In genomic region chr3L:18008747-18009383, dm6 we compare ENCODE assay signal across 1 fruit fly cellular context.
TF ChIP-seq lines count a peak whose summit lies in the region.

No protein-coding gene starts in this region.

TF ChIP-seq in whole organism, embryonic, 481 proteins besides CTCF, POLR2A, EP300 and RAD21 (continued from another document):
- TF ChIP-seq cas (GFP tag; IDR thresholded peaks at IDR 0.05; lab: Robert Waterston, UW) (no peak), CG6272 (GFP tag; IDR thresholded peaks at IDR 0.05; lab: Robert Waterston, UW) (no peak), CG11247 (GFP tag; IDR thresholded peaks at IDR 0.05; lab: Robert Waterston, UW) (no peak), nau (GFP tag; optimal IDR thresholded peaks at IDR 0.05; lab: Kevin White, UChicago) (peak; percentile 21), scrt (GFP tag; optimal IDR thresholded peaks at IDR 0.05; lab: Kevin White, UChicago) (no peak), usp (GFP tag; optimal IDR thresholded peaks at IDR 0.05; lab: Kevin White, UChicago) (no peak), CG4424 (GFP tag; optimal IDR thresholded peaks at IDR 0.05; lab: Kevin White, UChicago) (peak; percentile 86), CG12219 (GFP tag; optimal IDR thresholded peaks at IDR 0.05; lab: Kevin White, UChicago) (peak; percentile 77), sisA (GFP tag; IDR thresholded peaks at IDR 0.05; lab: Robert Waterston, UW) (peak; percentile 64), hth (optimal IDR thresholded peaks at IDR 0.05; lab: Kevin White, UChicago) (no peak), inv (GFP tag; IDR thresholded peaks at IDR 0.05; lab: Robert Waterston, UW; ENCODE audit: partially characterized antibody) (no peak), CG18599 (GFP tag; optimal IDR thresholded peaks at IDR 0.05; lab: Kevin White, UChicago) (peak; percentile 33), otp (GFP tag; IDR thresholded peaks at IDR 0.05; lab: Robert Waterston, UW) (peak; percentile 85), Neu2 (GFP tag; optimal IDR thresholded peaks at IDR 0.05; lab: Kevin White, UChicago; ENCODE audit: borderline replicate concordance) (no peak), CG9609 (GFP tag; optimal IDR thresholded peaks at IDR 0.05; lab: Kevin White, UChicago) (peak; percentile 65), CG42726 (GFP tag; IDR thresholded peaks at IDR 0.05; lab: Robert Waterston, UW; ENCODE audit: partially characterized antibody) (no peak), nerfin-2 (GFP tag; IDR thresholded peaks at IDR 0.05; lab: Robert Waterston, UW; ENCODE audit: partially characterized antibody) (no peak), CG7963 (GFP tag; IDR thresholded peaks at IDR 0.05; lab: Robert Waterston, UW; ENCODE audit: partially characterized antibody) (no peak), esg (GFP tag; conservative IDR thresholded peaks at IDR 0.05; lab: Robert Waterston, UW) (peak; percentile 48), sd (tag; optimal IDR thresholded peaks at IDR 0.05; lab: Kevin White, UChicago) (no peak), Kr (GFP tag; optimal IDR thresholded peaks at IDR 0.05; lab: Kevin White, UChicago) (no peak), Dp (GFP tag; optimal IDR thresholded peaks at IDR 0.05; lab: Kevin White, UChicago) (no peak), az2 (GFP tag; optimal IDR thresholded peaks at IDR 0.05; lab: Kevin White, UChicago) (peak; percentile 85), cato (GFP tag; optimal IDR thresholded peaks at IDR 0.05; lab: Kevin White, UChicago; ENCODE audit: borderline replicate concordance) (peak; percentile 65), vvl (GFP tag; IDR thresholded peaks at IDR 0.05; lab: Robert Waterston, UW) (peak; percentile 89), Scr (GFP tag; IDR thresholded peaks at IDR 0.05; lab: Robert Waterston, UW; ENCODE audit: partially characterized antibody) (no peak), Fer1 (GFP tag; optimal IDR thresholded peaks at IDR 0.05; lab: Kevin White, UChicago) (no peak), lab (GFP tag; optimal IDR thresholded peaks at IDR 0.05; lab: Kevin White, UChicago) (peak; percentile 41), B-H1 (GFP tag; IDR thresholded peaks at IDR 0.05; lab: Robert Waterston, UW) (peak; percentile 22; the same call in 1 of the 3 replicates), NK7.1 (GFP tag; optimal IDR thresholded peaks at IDR 0.05; lab: Kevin White, UChicago) (peak; percentile 61)
TF ChIP-seq in whole organism, embryonic: peak in this region for 291.
